Worm (Caenorhabditis elegans) whole organism, late embryonic: ENCODE results near the gene rsp-3.

Source experiments
- K09A11.1 ChIP-seq: sonication (generic microtip); optimal IDR thresholded peaks from 2 replicates; lab custom pipeline; 2017; ENCODE audit warnings: antibody characterized with exemption, mild to moderate bottlenecking, missing genetic modification characterization, missing compliant biosample characterization; ENCODE audit not compliant: insufficient read depth
- ama-1 ChIP-seq: fragments of 150-350 bp; optimal IDR thresholded peaks from 2 replicates; lab custom pipeline; 2014
- fax-1 ChIP-seq: sonication (generic microtip); optimal IDR thresholded peaks from 2 replicates; lab custom pipeline; 2016; ENCODE audit warnings: missing genotype, missing genetic modification characterization, missing compliant biosample characterization
- fkh-10 ChIP-seq: fragments of 150-350 bp; optimal IDR thresholded peaks from 2 replicates; lab custom pipeline; 2014; ENCODE audit warnings: missing biosample characterization, missing genetic modification reagents, missing genetic modification characterization
- lim-6 ChIP-seq: sonication (generic microtip); optimal IDR thresholded peaks from 2 replicates; lab custom pipeline; 2016; ENCODE audit warnings: missing genetic modification characterization, missing compliant biosample characterization
- madf-2 ChIP-seq: sonication (generic microtip); optimal IDR thresholded peaks from 2 replicates; lab custom pipeline; 2017; ENCODE audit warnings: missing genetic modification characterization, missing compliant biosample characterization
- nhr-11 ChIP-seq: fragments of 150-350 bp; optimal IDR thresholded peaks from 2 replicates; lab custom pipeline; 2014; ENCODE audit warnings: missing biosample characterization, missing genetic modification characterization
- pag-3 ChIP-seq: sonication (generic microtip); optimal IDR thresholded peaks from 2 replicates; lab custom pipeline; 2016; ENCODE audit warnings: missing compliant biosample characterization, missing genetic modification characterization, borderline replicate concordance
- pax-1 ChIP-seq: fragments of 150-350 bp; optimal IDR thresholded peaks from 2 replicates; lab custom pipeline; 2014; ENCODE audit warnings: missing biosample characterization, missing genetic modification characterization
- pha-4 ChIP-seq: fragments of 150-350 bp; optimal IDR thresholded peaks from 2 replicates; lab custom pipeline; 2018; ENCODE audit warnings: missing biosample characterization, missing genetic modification reagents, missing genetic modification characterization
- pqm-1 ChIP-seq: sonication (generic microtip); optimal IDR thresholded peaks from 2 replicates; lab custom pipeline; 2016; ENCODE audit warnings: missing genetic modification characterization, missing compliant biosample characterization
- sdc-2 ChIP-seq: sonication (generic microtip); optimal IDR thresholded peaks from 2 replicates; lab custom pipeline; 2016; ENCODE audit warnings: missing genotype, missing genetic modification characterization, missing compliant biosample characterization
- ttx-3 ChIP-seq: sonication (generic microtip); optimal IDR thresholded peaks from 2 replicates; lab custom pipeline; 2016; ENCODE audit warnings: missing genetic modification reagents, missing genetic modification characterization, missing compliant biosample characterization

DNA sequence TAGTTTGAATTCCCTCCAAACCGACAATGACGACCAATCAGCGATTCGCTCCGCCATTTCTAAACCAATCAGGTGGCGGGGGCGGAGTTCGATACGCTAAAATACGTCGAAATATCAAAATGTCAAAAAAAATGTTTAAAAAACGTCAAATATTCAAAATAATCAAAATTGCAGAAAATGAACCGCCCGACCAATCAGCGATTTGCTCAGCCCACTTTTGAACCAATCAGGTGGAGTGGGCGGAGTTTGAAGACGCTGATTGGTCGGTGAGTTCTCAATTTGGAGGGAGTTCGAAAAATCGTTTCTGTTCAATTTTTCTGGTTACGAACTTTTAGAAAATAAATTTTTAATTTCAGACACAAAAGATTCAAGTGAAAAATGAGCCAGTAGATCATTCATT is 43.1 kb downstream of the rsp-3 start:
- TF ChIP-seq ttx-3, result no peak
- TF ChIP-seq pax-1 (tag; lab: Kevin White, UChicago), result no peak
- TF ChIP-seq pag-3 (tag; lab: Kevin White, UChicago), result no peak
- no peak for TF ChIP-seq K09A11.1
- no peak for TF ChIP-seq pqm-1 (tag; lab: Kevin White, UChicago)
- no peak for TF ChIP-seq madf-2 (tag; lab: Kevin White, UChicago)
- no peak for TF ChIP-seq lim-6
- TF ChIP-seq nhr-11, result no peak
- no peak for TF ChIP-seq fax-1
- no peak for TF ChIP-seq ama-1 (lab: Kevin White, UChicago)
- TF ChIP-seq fkh-10, result no peak
- no peak for TF ChIP-seq sdc-2 (tag; lab: Kevin White, UChicago)
- TF ChIP-seq pha-4, result no peak
